Fruit fly (Drosophila melanogaster) whole organism, embryonic: ENCODE measurements around the gene Dpm3.

Experiments
- CG15479 ChIP-seq: fragments of 200-800 bp; sonication (Bioruptor generic); optimal IDR thresholded peaks from 3 replicates; lab custom pipeline; 2019; ENCODE audit warnings: missing biosample characterization, mild to moderate bottlenecking, missing genetic modification characterization, moderate library complexity
- CG1602 ChIP-seq: fragments of 200-800 bp; sonication (Bioruptor generic); optimal IDR thresholded peaks from 3 replicates; lab custom pipeline; 2016; ENCODE audit warnings: missing biosample characterization, missing genetic modification characterization
- CG34422 ChIP-seq: fragments of 200-800 bp; sonication (Bioruptor generic); IDR thresholded peaks from 3 replicates; pipeline ENCODE4 v1.3.6; 2022; ENCODE audit warnings: missing biosample characterization, missing genetic modification characterization
- HmgD ChIP-seq: fragments of 200-800 bp; sonication (Bioruptor generic); optimal IDR thresholded peaks from 3 replicates; lab custom pipeline; 2016; ENCODE audit warnings: missing biosample characterization, missing genetic modification characterization
- NC2α ChIP-seq: fragments of 200-800 bp; sonication (Bioruptor generic); optimal IDR thresholded peaks from 2 replicates; lab custom pipeline; 2016; ENCODE audit warnings: missing biosample characterization, missing genetic modification characterization
- Ptx1 ChIP-seq: fragments of 200-800 bp; sonication (Bioruptor generic); IDR thresholded peaks from 2 replicates; pipeline ENCODE4 v1.3.6; 2022; ENCODE audit warnings: missing biosample characterization, missing genetic modification characterization
- chn ChIP-seq: fragments of 200-800 bp; sonication (Bioruptor generic); optimal IDR thresholded peaks from 2 replicates; lab custom pipeline; 2016; ENCODE audit warnings: missing biosample characterization, missing genetic modification characterization
- maf-S ChIP-seq: fragments of 200-800 bp; sonication (Bioruptor generic); optimal IDR thresholded peaks from 2 replicates; lab custom pipeline; 2016; ENCODE audit warnings: missing biosample characterization, missing genetic modification characterization

The Dpm3 gene

DNA sequence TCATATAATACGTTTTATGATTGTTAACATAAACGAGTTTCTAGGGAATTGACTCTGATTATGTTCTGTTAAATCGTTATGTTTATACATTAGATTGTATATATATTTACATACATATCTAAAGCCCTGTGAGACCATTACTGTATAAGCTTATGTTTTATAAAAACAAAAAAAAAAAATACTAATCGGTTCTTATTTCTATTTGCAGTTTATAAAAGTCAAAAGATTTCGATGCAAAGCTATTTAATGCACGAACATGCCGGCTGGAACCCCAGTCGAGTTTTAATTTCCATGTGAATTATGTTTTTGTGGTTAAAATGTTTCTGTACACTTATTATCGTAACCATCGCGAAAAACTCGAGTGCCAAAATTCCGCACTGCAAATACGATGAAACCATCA, 49.5 kb downstream of the Dpm3 start, which contains the start of gene mthl12:
Gene mthl12 (plus strand): TSS at position 301 of the 400 bp plus-strand sequence.
- TF ChIP-seq NC2α (GFP tag; lab: Kevin White, UChicago) (no peak), chn (GFP tag; lab: Kevin White, UChicago) (no peak), maf-S (GFP tag; lab: Kevin White, UChicago) (no peak), CG15479 (GFP tag; lab: Kevin White, UChicago) (no peak), CG1602 (no peak), CG34422 (GFP tag; lab: Robert Waterston, UW) (no peak), HmgD (no peak), Ptx1 (no peak)
